Worm (Caenorhabditis elegans) whole organism, mixed stage, embryonic: ENCODE results near the gene kdp-1.

Experiments
- blmp-1 ChIP-seq: fragments of 150-350 bp; optimal IDR thresholded peaks from 2 replicates; lab custom pipeline; 2014; ENCODE audit warnings: missing biosample characterization, missing genetic modification characterization
- ceh-39 ChIP-seq: fragments of 150-350 bp; optimal IDR thresholded peaks from 2 replicates; lab custom pipeline; 2014; ENCODE audit warnings: missing biosample characterization, missing genetic modification characterization
- ceh-43 ChIP-seq: fragments of 200-800 bp; sonication (Bioruptor generic); optimal IDR thresholded peaks from 2 replicates; lab custom pipeline; 2018; ENCODE audit warnings: mild to moderate bottlenecking, missing genetic modification characterization, moderate library complexity, missing compliant biosample characterization
- ceh-83 ChIP-seq: fragments of 200-800 bp; sonication (Bioruptor generic); optimal IDR thresholded peaks from 2 replicates; lab custom pipeline; 2018; ENCODE audit warnings: mild to moderate bottlenecking, missing genetic modification characterization, missing compliant biosample characterization
- ces-1 ChIP-seq: fragments of 150-350 bp; optimal IDR thresholded peaks from 2 replicates; lab custom pipeline; 2014; ENCODE audit warnings: missing biosample characterization, missing genetic modification reagents, missing genetic modification characterization
- cnd-1 ChIP-seq: fragments of 200-800 bp; sonication (Bioruptor generic); optimal IDR thresholded peaks from 2 replicates; lab custom pipeline; 2018; ENCODE audit warnings: mild to moderate bottlenecking, missing genetic modification characterization, missing compliant biosample characterization
- drap-1 ChIP-seq: fragments of 200-800 bp; sonication (Bioruptor generic); optimal IDR thresholded peaks from 3 replicates; lab custom pipeline; 2018; ENCODE audit warnings: mild to moderate bottlenecking, missing genetic modification characterization, missing compliant biosample characterization
- elt-1 ChIP-seq: sonication (generic microtip); optimal IDR thresholded peaks from 2 replicates; lab custom pipeline; 2017; ENCODE audit warnings: missing genetic modification characterization, mild to moderate bottlenecking, missing compliant biosample characterization, antibody characterized with exemption, moderate library complexity, borderline replicate concordance; ENCODE audit not compliant: insufficient read depth
- elt-3 ChIP-seq: fragments of 150-350 bp; optimal IDR thresholded peaks from 2 replicates; lab custom pipeline; 2014; ENCODE audit warnings: missing biosample characterization, missing genetic modification characterization
- flh-1 ChIP-seq: fragments of 200-800 bp; sonication (Bioruptor generic); optimal IDR thresholded peaks from 2 replicates; lab custom pipeline; 2018; ENCODE audit warnings: mild to moderate bottlenecking, missing genetic modification characterization, moderate library complexity, missing compliant biosample characterization
- ham-2 ChIP-seq: fragments of 200-800 bp; sonication (Bioruptor generic); optimal IDR thresholded peaks from 2 replicates; lab custom pipeline; 2018; ENCODE audit warnings: mild to moderate bottlenecking, missing genetic modification characterization, missing compliant biosample characterization
- hlh-1 ChIP-seq: fragments of 150-350 bp; optimal IDR thresholded peaks from 2 replicates; lab custom pipeline; 2014; ENCODE audit warnings: missing biosample characterization, missing genetic modification reagents, missing genetic modification characterization
- lin-13 ChIP-seq: fragments of 150-350 bp; optimal IDR thresholded peaks from 2 replicates; lab custom pipeline; 2014; ENCODE audit warnings: missing biosample characterization, missing genetic modification characterization
- lin-32 ChIP-seq: fragments of 200-800 bp; sonication (Bioruptor generic); optimal IDR thresholded peaks from 2 replicates; lab custom pipeline; 2018; ENCODE audit warnings: mild to moderate bottlenecking, missing genetic modification characterization, missing compliant biosample characterization
- lsy-2 ChIP-seq: fragments of 150-350 bp; optimal IDR thresholded peaks from 2 replicates; lab custom pipeline; 2014; ENCODE audit warnings: missing biosample characterization, missing genetic modification characterization
- mab-5 ChIP-seq: fragments of 150-350 bp; optimal IDR thresholded peaks from 2 replicates; lab custom pipeline; 2014; ENCODE audit warnings: missing biosample characterization, missing genetic modification characterization
- mls-2 ChIP-seq: sonication (generic microtip); optimal IDR thresholded peaks from 2 replicates; lab custom pipeline; 2016; ENCODE audit warnings: mild to moderate bottlenecking, missing genetic modification characterization, moderate library complexity, missing compliant biosample characterization
- nhr-12 ChIP-seq: fragments of 150-350 bp; optimal IDR thresholded peaks from 2 replicates; lab custom pipeline; 2014; ENCODE audit warnings: missing biosample characterization, missing genetic modification characterization
- nhr-2 ChIP-seq: fragments of 150-350 bp; optimal IDR thresholded peaks from 2 replicates; lab custom pipeline; 2014; ENCODE audit warnings: missing biosample characterization, missing genetic modification characterization
- nhr-237 ChIP-seq: fragments of 150-350 bp; optimal IDR thresholded peaks from 2 replicates; lab custom pipeline; 2014; ENCODE audit warnings: missing biosample characterization, missing genetic modification characterization
- nhr-28 ChIP-seq: fragments of 150-350 bp; optimal IDR thresholded peaks from 2 replicates; lab custom pipeline; 2014; ENCODE audit warnings: missing biosample characterization, missing genetic modification characterization
- nhr-76 ChIP-seq: sonication (generic microtip); optimal IDR thresholded peaks from 2 replicates; lab custom pipeline; 2017; ENCODE audit warnings: missing biosample characterization, missing genetic modification characterization
- sem-2 ChIP-seq: fragments of 200-800 bp; sonication (Bioruptor generic); optimal IDR thresholded peaks from 2 replicates; lab custom pipeline; 2018; ENCODE audit warnings: mild to moderate bottlenecking, missing genetic modification characterization, missing compliant biosample characterization
- sptf-1 ChIP-seq: sonication (generic microtip); optimal IDR thresholded peaks from 2 replicates; lab custom pipeline; 2017; ENCODE audit warnings: mild to moderate bottlenecking, missing genetic modification characterization, moderate library complexity, missing compliant biosample characterization
- tbx-8 ChIP-seq: fragments of 200-800 bp; sonication (Bioruptor generic); optimal IDR thresholded peaks from 2 replicates; lab custom pipeline; 2018; ENCODE audit warnings: mild to moderate bottlenecking, missing genetic modification characterization, moderate library complexity, missing compliant biosample characterization
- unc-120 ChIP-seq: sonication (generic microtip); optimal IDR thresholded peaks from 2 replicates; lab custom pipeline; 2017; ENCODE audit warnings: missing genetic modification characterization, missing compliant biosample characterization; ENCODE audit not compliant: poor library complexity, severe bottlenecking
- unc-39 ChIP-seq: fragments of 150-350 bp; optimal IDR thresholded peaks from 2 replicates; lab custom pipeline; 2014; ENCODE audit warnings: missing biosample characterization, missing genetic modification characterization
- unc-62 ChIP-seq: fragments of 150-350 bp; optimal IDR thresholded peaks from 2 replicates; lab custom pipeline; 2014; ENCODE audit warnings: missing biosample characterization, missing genetic modification reagents, missing genetic modification characterization
- zip-8 ChIP-seq: fragments of 150-350 bp; optimal IDR thresholded peaks from 2 replicates; lab custom pipeline; 2014; ENCODE audit warnings: missing biosample characterization, missing genetic modification characterization
- ztf-11 ChIP-seq: fragments of 150-350 bp; optimal IDR thresholded peaks from 2 replicates; lab custom pipeline; 2014; ENCODE audit warnings: missing biosample characterization, missing genetic modification characterization

kdp-1 gene

DNA sequence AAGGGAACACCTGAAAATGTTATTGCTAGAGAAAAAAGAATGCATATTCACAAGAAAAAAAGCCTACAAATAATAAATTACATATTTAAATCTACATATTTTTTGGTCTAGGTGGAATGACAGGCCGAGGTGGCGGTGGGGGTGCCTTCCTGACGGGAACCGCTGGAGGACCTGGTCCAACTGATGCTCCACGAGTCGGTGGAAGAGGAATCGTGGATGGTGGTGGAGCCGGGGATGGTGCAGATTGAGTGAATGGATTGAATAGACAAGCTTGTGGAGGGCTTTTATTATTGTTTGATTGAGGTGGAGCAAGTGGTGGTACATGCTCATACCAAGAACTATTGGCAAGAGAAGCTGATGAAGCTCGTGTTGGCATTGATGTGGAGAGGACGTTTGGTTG, 38.2 kb upstream of the kdp-1 start:
- TF ChIP-seq sptf-1 (no peak), hlh-1 (tag; lab: Kevin White, UChicago) (no peak), unc-62 (GFP tag; lab: Kevin White, UChicago) (no peak), elt-3 (tag; lab: Kevin White, UChicago) (no peak), ztf-11 (tag; lab: Kevin White, UChicago) (no peak), elt-1 (tag; lab: Kevin White, UChicago) (no peak), zip-8 (no peak), drap-1 (GFP tag; lab: Kevin White, UChicago) (no peak), unc-39 (no peak), nhr-28 (tag; lab: Kevin White, UChicago) (no peak), nhr-76 (tag; lab: Kevin White, UChicago) (no peak), sem-2 (GFP tag; lab: Kevin White, UChicago) (no peak), unc-120 (tag; lab: Kevin White, UChicago) (no peak), ces-1 (GFP tag; lab: Kevin White, UChicago) (no peak), ceh-43 (no peak), blmp-1 (tag; lab: Kevin White, UChicago) (no peak), lin-32 (GFP tag; lab: Kevin White, UChicago) (no peak), mab-5 (tag; lab: Kevin White, UChicago) (no peak)

DNA sequence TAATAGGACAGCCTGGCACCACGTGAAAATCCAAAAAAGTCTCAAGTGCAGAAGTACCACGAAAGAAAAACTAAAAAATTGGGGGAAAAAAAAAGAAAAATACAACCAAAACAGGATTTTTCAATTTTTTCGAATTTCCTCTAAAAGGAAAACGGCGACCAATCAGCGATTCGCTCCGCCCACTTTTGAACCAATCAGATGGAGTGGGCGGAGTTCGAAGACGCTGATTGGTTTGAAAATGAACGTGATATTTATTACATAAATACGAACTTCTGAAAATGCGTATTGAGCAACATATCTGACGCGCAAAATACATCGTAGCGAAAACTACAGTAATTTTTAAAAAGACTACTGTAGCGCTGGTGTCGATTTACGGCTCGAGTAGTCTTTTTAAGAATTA, 31.6 kb upstream of the kdp-1 start:
- TF ChIP-seq unc-39 (no peak), ces-1 (GFP tag; lab: Kevin White, UChicago) (no peak), ceh-83 (GFP tag; lab: Kevin White, UChicago) (no peak), lin-13 (no peak), hlh-1 (tag; lab: Kevin White, UChicago) (no peak), nhr-2 (tag; lab: Kevin White, UChicago) (no peak), mab-5 (tag; lab: Kevin White, UChicago) (no peak)
- TF ChIP-seq, all 35 proteins: peak for 0

DNA sequence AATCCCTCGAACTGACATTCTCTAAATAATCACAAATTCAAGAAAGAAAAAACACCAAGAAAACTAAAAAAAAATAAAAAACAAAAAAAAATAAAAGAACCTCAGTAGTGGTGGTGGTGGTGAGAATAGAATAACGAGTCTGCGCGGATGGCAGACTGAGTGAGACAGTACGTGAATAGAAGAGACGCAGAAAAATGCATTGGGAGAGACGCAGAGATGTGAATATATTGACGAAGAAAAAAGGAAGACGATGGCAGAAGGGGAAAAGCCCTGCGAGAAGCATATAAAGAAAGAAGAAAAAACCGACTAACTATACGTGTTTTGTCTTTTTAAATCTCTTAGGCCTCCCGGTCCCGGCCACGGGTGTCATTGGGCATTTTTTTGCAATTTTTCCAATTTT, 27.5 kb upstream of the kdp-1 start, which contains the start of gene unc-26:
TSS of gene unc-26 (minus strand) at position 23 of the 400 bp plus-strand sequence.
- peak; percentile 28 for TF ChIP-seq sptf-1
- peak; percentile 74 for TF ChIP-seq ces-1 (GFP tag; lab: Kevin White, UChicago)
- TF ChIP-seq lin-13 = no peak

- TF ChIP-seq mls-2 (tag; lab: Kevin White, UChicago) (no peak), ztf-11 (tag; lab: Kevin White, UChicago) (no peak), nhr-237 (tag; lab: Kevin White, UChicago) (no peak), lin-13 (no peak), ceh-43 (no peak), drap-1 (GFP tag; lab: Kevin White, UChicago) (no peak), flh-1 (GFP tag; lab: Kevin White, UChicago) (no peak), lsy-2 (tag; lab: Kevin White, UChicago) (no peak), sptf-1 (no peak), ceh-39 (tag; lab: Kevin White, UChicago) (no peak), ham-2 (GFP tag; lab: Kevin White, UChicago) (no peak), elt-3 (tag; lab: Kevin White, UChicago) (no peak), hlh-1 (tag; lab: Kevin White, UChicago) (no peak), nhr-12 (tag; lab: Kevin White, UChicago) (no peak), nhr-28 (tag; lab: Kevin White, UChicago) (no peak), tbx-8 (GFP tag; lab: Kevin White, UChicago) (no peak), nhr-2 (tag; lab: Kevin White, UChicago) (no peak)
These were observed 17.2 kb upstream of the kdp-1 start, which contains the start of gene cpsf-3 for ce11 chrIV:13282778-13283177. Gene cpsf-3, minus strand, starts transcription at chrIV:13282878.

- no peak for TF ChIP-seq ceh-39 (tag; lab: Kevin White, UChicago)
- TF ChIP-seq unc-120 (tag; lab: Kevin White, UChicago) = peak; percentile 83
- no peak for TF ChIP-seq nhr-12 (tag; lab: Kevin White, UChicago)
- no peak for TF ChIP-seq cnd-1 (tag; lab: Kevin White, UChicago)
- no peak for TF ChIP-seq nhr-28 (tag; lab: Kevin White, UChicago)
- TF ChIP-seq lin-32 (GFP tag; lab: Kevin White, UChicago) = no peak
- TF ChIP-seq drap-1 (GFP tag; lab: Kevin White, UChicago) = no peak
- no peak for TF ChIP-seq flh-1 (GFP tag; lab: Kevin White, UChicago)
- no peak for TF ChIP-seq nhr-237 (tag; lab: Kevin White, UChicago)
These were observed 10.7 kb upstream of the kdp-1 start, which contains the start of gene Y67H2A.10 for ce11 chrIV:13289321-13289720. Gene Y67H2A.10, minus strand, starts transcription at chrIV:13289504.
